Worm (Caenorhabditis elegans): ENCODE data around the gene med-1.

DNA sequence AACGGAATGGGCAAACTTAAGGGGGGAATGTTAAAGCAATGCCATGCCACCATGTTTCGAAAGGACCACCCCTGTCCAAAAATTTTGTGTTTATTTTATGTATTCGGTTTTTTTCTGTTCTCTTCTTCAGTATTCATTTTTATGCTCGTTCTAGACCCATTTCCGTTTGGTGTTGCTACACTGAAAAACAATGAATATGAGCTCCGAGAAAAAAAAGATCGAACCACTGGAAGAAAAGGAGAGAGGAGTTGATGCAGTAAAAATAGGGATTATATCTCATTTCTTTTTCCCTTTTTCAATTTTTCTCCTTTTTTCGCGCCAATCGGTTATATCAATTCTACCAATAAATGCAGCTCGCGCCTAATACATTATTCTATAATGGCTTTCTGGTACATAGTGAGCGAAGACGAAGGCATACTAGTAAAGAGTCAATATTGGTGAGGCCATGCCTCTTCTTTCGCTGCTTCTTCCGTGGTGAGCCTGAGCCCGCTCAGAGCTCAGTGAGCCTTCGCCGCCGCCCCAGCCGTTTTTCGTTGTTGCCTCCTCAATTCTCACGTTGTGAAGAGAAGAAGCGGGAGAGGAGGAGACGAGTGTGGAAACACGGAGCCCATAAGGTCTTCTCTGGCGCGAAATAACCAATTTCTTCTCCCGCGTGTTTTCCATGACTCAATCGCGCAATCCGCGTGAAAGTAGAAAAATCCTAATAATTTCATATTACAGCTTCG, 9.8 kb downstream of the med-1 start:
- TF ChIP-seq pqm-1 (tag; optimal IDR thresholded peaks at IDR 0.05) = no peak
- no peak for TF ChIP-seq lin-15B (tag; optimal IDR thresholded peaks at IDR 0.05)
- no peak for TF ChIP-seq ama-1 (optimal IDR thresholded peaks at IDR 0.05)
- no peak for TF ChIP-seq ztf-11 (tag; optimal IDR thresholded peaks at IDR 0.05)
- TF ChIP-seq pha-4 (tag; optimal IDR thresholded peaks at IDR 0.05) = no peak
- TF ChIP-seq egl-5 (tag; optimal IDR thresholded peaks at IDR 0.05) = no peak
- TF ChIP-seq skn-1 (tag; optimal IDR thresholded peaks at IDR 0.05) = no peak
- no peak for TF ChIP-seq ztf-4 (tag; optimal IDR thresholded peaks at IDR 0.05)
- no peak for TF ChIP-seq mdl-1 (tag; optimal IDR thresholded peaks at IDR 0.05)
- TF ChIP-seq zag-1 (tag; optimal IDR thresholded peaks at IDR 0.05) = no peak

Measured in whole organism, L3 larva.